Worm (Caenorhabditis elegans): ENCODE measurements around the gene spig-6.

ce11 chrV:16526858-16527257 is 45.5 kb downstream of the spig-6 start, which contains the start of gene F36D3.8:
- TF ChIP-seq ztf-29 (GFP tag; IDR thresholded peaks at IDR 0.05): no peak
- TF ChIP-seq ref-1 (GFP tag; conservative IDR thresholded peaks at IDR 0.05): no peak
- no peak for TF ChIP-seq tab-1 (GFP tag; IDR thresholded peaks at IDR 0.05)
- TF ChIP-seq cog-1 (tag; optimal IDR thresholded peaks at IDR 0.05): no peak
- TF ChIP-seq T22C8.4 (GFP tag; IDR thresholded peaks at IDR 0.05): no peak

Data from whole organism, midembryonic.